Fruit fly (Drosophila melanogaster) whole organism: ENCODE measurements around the gene hfw.

ENCODE experiments used
- CG8478 ChIP-seq: fragments of >200 bp; optimal IDR thresholded peaks from 2 replicates; lab custom pipeline; 2018; ENCODE audit warnings: inconsistent platforms
- Dll ChIP-seq: fragments of >200 bp; optimal IDR thresholded peaks from 2 replicates; lab custom pipeline; 2017
- EcR ChIP-seq, 2 experiments: fragments of >200 bp; optimal IDR thresholded peaks; 2 replicates each; lab custom pipeline; 2017; ENCODE audit warnings: missing biosample characterization in 2 of 2, missing genetic modification characterization in 2 of 2, missing genetic modification reagents in 2 of 2
- pan ChIP-seq: fragments of >200 bp; optimal IDR thresholded peaks from 2 replicates; lab custom pipeline; 2017
- psq ChIP-seq: fragments of >200 bp; optimal IDR thresholded peaks from 2 replicates; lab custom pipeline; 2017
- usp ChIP-seq: fragments of >200 bp; optimal IDR thresholded peaks from 2 replicates; lab custom pipeline; 2017; ENCODE audit warnings: missing biosample characterization, missing genetic modification characterization, mixed read lengths

Gene hfw

dm6 chrX:1669214-1669613 lies at the start of gene hfw, which contains the start of gene CG3740:
hfw (plus strand) TSS chrX:1669570.
CG3740 (minus strand) TSS chrX:1669297.
- TF ChIP-seq pan (lab: Kevin White, UChicago) (no peak), Dll (lab: Kevin White, UChicago) (no peak), psq (lab: Kevin White, UChicago) (no peak), usp (GFP tag; lab: Kevin White, UChicago) (no peak), EcR (GFP tag; optimal IDR thresholded peaks at IDR 0.05; lab: Kevin White, UChicago) (no peak), CG8478 (no peak)

dm6 chrX:1619699-1620309 lies 49.6 kb upstream of the hfw start:
- TF ChIP-seq EcR (GFP tag; optimal IDR thresholded peaks at IDR 0.05; lab: Kevin White, UChicago), result no peak
- TF ChIP-seq pan (lab: Kevin White, UChicago), result no peak
- no peak for TF ChIP-seq CG8478
- no peak for TF ChIP-seq psq (lab: Kevin White, UChicago)
- no peak for TF ChIP-seq usp (GFP tag; lab: Kevin White, UChicago)
- no peak for TF ChIP-seq Dll (lab: Kevin White, UChicago)

- TF ChIP-seq pan (lab: Kevin White, UChicago) (no peak), CG8478 (no peak), EcR (GFP tag; optimal IDR thresholded peaks at IDR 0.05; lab: Kevin White, UChicago) (no peak), usp (GFP tag; lab: Kevin White, UChicago) (no peak), Dll (lab: Kevin White, UChicago) (no peak), psq (lab: Kevin White, UChicago) (no peak)
These were observed 48.0 kb upstream of the hfw start for dm6 chrX:1621399-1621798.

dm6 chrX:1623163-1623562 lies 46.2 kb upstream of the hfw start:
- TF ChIP-seq Dll (lab: Kevin White, UChicago) (no peak), CG8478 (no peak), EcR (GFP tag; optimal IDR thresholded peaks at IDR 0.05; lab: Kevin White, UChicago) (peak in 1 of 2 experiments; percentile 1), usp (GFP tag; lab: Kevin White, UChicago) (no peak), pan (lab: Kevin White, UChicago) (no peak), psq (lab: Kevin White, UChicago) (no peak)

- TF ChIP-seq Dll (lab: Kevin White, UChicago) (no peak), EcR (GFP tag; optimal IDR thresholded peaks at IDR 0.05; lab: Kevin White, UChicago) (no peak), pan (lab: Kevin White, UChicago) (no peak), CG8478 (no peak), psq (lab: Kevin White, UChicago) (no peak), usp (GFP tag; lab: Kevin White, UChicago) (no peak)
These were observed 45.7 kb upstream of the hfw start for dm6 chrX:1623655-1624054.

- TF ChIP-seq usp (GFP tag; lab: Kevin White, UChicago) (no peak), EcR (GFP tag; optimal IDR thresholded peaks at IDR 0.05; lab: Kevin White, UChicago) (no peak), CG8478 (no peak), psq (lab: Kevin White, UChicago) (no peak), Dll (lab: Kevin White, UChicago) (no peak), pan (lab: Kevin White, UChicago) (no peak)
These were observed 44.2 kb upstream of the hfw start for dm6 chrX:1625142-1625541.

- TF ChIP-seq CG8478 (no peak), Dll (lab: Kevin White, UChicago) (no peak), pan (lab: Kevin White, UChicago) (no peak), usp (GFP tag; lab: Kevin White, UChicago) (no peak), EcR (GFP tag; optimal IDR thresholded peaks at IDR 0.05; lab: Kevin White, UChicago) (no peak), psq (lab: Kevin White, UChicago) (no peak)
These were observed 41.8 kb upstream of the hfw start for dm6 chrX:1627588-1627987.

- TF ChIP-seq Dll (lab: Kevin White, UChicago) (no peak), CG8478 (no peak), EcR (GFP tag; optimal IDR thresholded peaks at IDR 0.05; lab: Kevin White, UChicago) (no peak), usp (GFP tag; lab: Kevin White, UChicago) (no peak), psq (lab: Kevin White, UChicago) (no peak), pan (lab: Kevin White, UChicago) (no peak)
These were observed 25.7 kb upstream of the hfw start for dm6 chrX:1643640-1644039.

dm6 chrX:1647876-1648275 lies 21.5 kb upstream of the hfw start:
- TF ChIP-seq Dll (lab: Kevin White, UChicago), result no peak
- TF ChIP-seq psq (lab: Kevin White, UChicago), result no peak
- TF ChIP-seq pan (lab: Kevin White, UChicago), result no peak
- no peak for TF ChIP-seq CG8478
- no peak for TF ChIP-seq EcR (GFP tag; optimal IDR thresholded peaks at IDR 0.05; lab: Kevin White, UChicago)
- no peak for TF ChIP-seq usp (GFP tag; lab: Kevin White, UChicago)

dm6 chrX:1660269-1660668 lies 9.1 kb upstream of the hfw start:
- TF ChIP-seq usp (GFP tag; lab: Kevin White, UChicago) (no peak), psq (lab: Kevin White, UChicago) (no peak), EcR (GFP tag; optimal IDR thresholded peaks at IDR 0.05; lab: Kevin White, UChicago) (no peak), pan (lab: Kevin White, UChicago) (no peak), CG8478 (no peak), Dll (lab: Kevin White, UChicago) (no peak)

- TF ChIP-seq Dll (lab: Kevin White, UChicago), result no peak
- no peak for TF ChIP-seq CG8478
- no peak for TF ChIP-seq psq (lab: Kevin White, UChicago)
- TF ChIP-seq EcR (GFP tag; optimal IDR thresholded peaks at IDR 0.05; lab: Kevin White, UChicago), result no peak
- no peak for TF ChIP-seq usp (GFP tag; lab: Kevin White, UChicago)
- TF ChIP-seq pan (lab: Kevin White, UChicago), result no peak
These were observed 4.5 kb upstream of the hfw start, which contains the start of gene dor for dm6 chrX:1664836-1665235. dor (plus strand) TSS chrX:1665052.

dm6 chrX:1668688-1669087 lies 682 bp upstream of the hfw start, which contains the start of gene Mur2B:
Mur2B (minus strand) TSS chrX:1668788.
- TF ChIP-seq psq (lab: Kevin White, UChicago) (no peak), usp (GFP tag; lab: Kevin White, UChicago) (no peak), EcR (GFP tag; optimal IDR thresholded peaks at IDR 0.05; lab: Kevin White, UChicago) (no peak), Dll (lab: Kevin White, UChicago) (no peak), pan (lab: Kevin White, UChicago) (no peak), CG8478 (no peak)
